Fruit fly (Drosophila melanogaster) S2 (cell line): ENCODE data around the gene CG9673.

Experiments
- CG8478 ChIP-seq: fragments of >200 bp; optimal IDR thresholded peaks from 2 replicates; lab custom pipeline; 2018
- CTCF ChIP-seq, 2 experiments: fragments of >200 bp; optimal IDR thresholded peaks; 2 replicates each; lab custom pipeline; 2018

CG9673 gene

DNA sequence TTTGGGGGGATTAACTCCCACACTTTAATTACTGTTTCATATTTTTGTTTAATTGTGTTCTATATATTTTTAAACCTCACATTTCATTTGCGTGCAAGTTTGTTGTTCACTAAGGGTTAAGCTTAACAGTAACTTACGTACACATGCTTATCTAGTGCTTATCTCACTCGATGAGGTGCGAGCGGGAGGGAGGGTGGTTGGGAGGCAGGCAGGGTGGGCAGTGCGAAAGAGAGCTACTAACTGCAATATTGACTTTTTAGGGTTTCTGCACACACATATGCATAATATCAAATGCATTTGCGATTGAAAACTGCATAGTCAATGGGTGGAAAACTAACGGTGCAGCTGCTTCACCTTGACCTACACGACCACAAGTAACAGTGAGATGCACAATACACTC is 9.2 kb downstream of the CG9673 start:
- TF ChIP-seq CTCF (optimal IDR thresholded peaks at IDR 0.05; lab: Kevin White, UChicago) (no peak), CG8478 (lab: Kevin White, UChicago) (no peak)

DNA sequence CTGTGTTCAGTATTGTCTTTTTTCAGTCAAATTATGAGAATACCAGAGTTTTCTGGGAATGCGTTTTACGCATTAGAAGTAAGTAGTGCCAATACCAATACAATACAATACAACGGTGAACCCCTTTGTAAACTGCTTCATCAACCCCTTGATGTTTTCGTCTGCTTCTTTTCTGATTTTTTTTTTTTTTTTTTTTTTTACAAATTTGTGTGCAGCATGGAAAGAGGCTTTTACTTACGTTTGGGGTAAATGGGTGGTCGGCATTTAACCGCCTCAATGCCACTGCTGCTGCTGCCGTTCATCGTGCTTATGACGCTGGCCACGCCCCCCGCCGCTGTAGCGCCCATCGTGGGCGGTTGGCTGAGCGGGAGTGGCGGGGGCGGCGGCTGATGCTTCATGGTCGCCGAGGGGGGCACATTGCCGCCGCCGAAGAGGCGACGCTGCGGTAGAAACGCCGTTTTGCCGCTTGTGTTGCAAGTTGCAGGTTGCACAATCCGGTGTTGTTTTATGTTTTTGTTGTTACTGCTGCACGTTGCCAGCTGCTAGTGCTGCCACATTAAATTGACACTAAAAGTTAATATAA is 9.8 kb downstream of the CG9673 start:
- no peak for TF ChIP-seq CTCF (optimal IDR thresholded peaks at IDR 0.05; lab: Kevin White, UChicago)
- TF ChIP-seq CG8478 (lab: Kevin White, UChicago): no peak

dm6 chrX:16692325-16692724 is 11.4 kb downstream of the CG9673 start:
- TF ChIP-seq CG8478 (lab: Kevin White, UChicago) (no peak), CTCF (optimal IDR thresholded peaks at IDR 0.05; lab: Kevin White, UChicago) (no peak)

dm6 chrX:16691440-16691839 is 12.2 kb downstream of the CG9673 start:
- TF ChIP-seq CTCF (optimal IDR thresholded peaks at IDR 0.05; lab: Kevin White, UChicago) (no peak), CG8478 (lab: Kevin White, UChicago) (no peak)

- no peak for TF ChIP-seq CG8478 (lab: Kevin White, UChicago)
Observed at dm6 chrX:16690499-16690898, 13.2 kb downstream of the CG9673 start.

dm6 chrX:16689966-16690365 is 13.7 kb downstream of the CG9673 start:
- TF ChIP-seq CTCF (optimal IDR thresholded peaks at IDR 0.05; lab: Kevin White, UChicago) (no peak), CG8478 (lab: Kevin White, UChicago) (no peak)

DNA sequence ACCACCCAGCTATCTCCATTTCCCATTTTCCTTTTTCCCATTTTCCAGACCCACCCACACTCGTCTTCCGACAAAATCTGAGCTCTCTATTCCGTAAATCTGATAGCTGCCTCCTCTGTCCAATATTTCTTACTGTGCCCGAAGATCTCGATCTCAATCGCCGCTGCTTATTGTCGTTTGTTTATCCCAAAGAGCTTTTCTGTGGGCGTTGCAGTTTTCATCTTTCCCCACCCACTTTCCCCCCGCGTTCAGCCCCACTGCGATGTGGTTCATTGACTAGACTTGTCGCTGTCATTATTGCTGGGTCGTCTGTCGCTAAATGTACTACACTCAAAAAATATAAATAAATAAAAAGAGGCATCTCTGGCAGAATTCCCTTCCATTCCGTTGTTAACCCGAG is 14.3 kb downstream of the CG9673 start:
- TF ChIP-seq CG8478 (lab: Kevin White, UChicago) (no peak), CTCF (optimal IDR thresholded peaks at IDR 0.05; lab: Kevin White, UChicago) (no peak)

- no peak for TF ChIP-seq CTCF (optimal IDR thresholded peaks at IDR 0.05; lab: Kevin White, UChicago)
- TF ChIP-seq CG8478 (lab: Kevin White, UChicago): no peak
Observed at dm6 chrX:16688106-16688459, 15.6 kb downstream of the CG9673 start.

DNA sequence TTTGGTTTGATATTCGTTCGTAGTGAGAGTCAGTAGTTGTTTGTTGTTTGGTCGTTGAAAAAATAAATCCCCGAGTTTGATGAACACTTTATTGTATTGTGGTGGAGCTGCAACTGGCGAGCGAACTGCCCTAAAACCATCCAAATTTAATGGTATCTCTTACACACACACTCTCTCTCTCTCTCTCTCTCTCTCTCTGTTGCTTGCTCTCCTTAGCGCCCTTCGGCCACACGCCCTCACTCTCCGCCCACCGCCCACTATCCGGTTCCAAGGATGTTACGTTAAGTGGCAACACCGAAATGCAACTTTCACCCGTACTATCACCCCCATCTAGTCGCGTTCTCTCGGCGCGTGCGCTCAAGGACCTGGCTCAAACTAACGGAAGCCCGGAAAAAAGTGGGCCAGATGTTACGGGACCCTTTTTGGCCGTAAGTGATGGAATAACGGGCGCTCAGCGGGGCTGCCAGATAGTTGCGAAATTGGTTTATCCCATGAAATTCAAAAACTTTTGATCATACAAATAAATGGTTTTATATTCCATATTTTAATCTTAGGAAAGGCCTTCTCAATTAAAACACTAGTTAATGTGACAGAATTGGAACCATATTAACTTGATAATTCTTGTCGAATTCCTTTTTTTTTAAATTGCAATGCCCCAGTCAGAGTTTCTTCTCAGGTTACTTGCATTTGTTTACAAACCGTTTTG is 16.1 kb downstream of the CG9673 start:
- no peak for TF ChIP-seq CTCF (optimal IDR thresholded peaks at IDR 0.05; lab: Kevin White, UChicago)
- TF ChIP-seq CG8478 (lab: Kevin White, UChicago): no peak

dm6 chrX:16683765-16684164 is 19.9 kb downstream of the CG9673 start, which contains the start of gene Axs:
Axs (minus strand) TSS chrX:16683895.
- TF ChIP-seq CG8478 (lab: Kevin White, UChicago): no peak
- TF ChIP-seq CTCF (optimal IDR thresholded peaks at IDR 0.05; lab: Kevin White, UChicago): peak; percentile 31 to 49

- TF ChIP-seq CG8478 (lab: Kevin White, UChicago): no peak
- no peak for TF ChIP-seq CTCF (optimal IDR thresholded peaks at IDR 0.05; lab: Kevin White, UChicago)
Observed at dm6 chrX:16678845-16679347, 24.8 kb downstream of the CG9673 start, which contains the start of the genes CG13010 and sing. CG13010 (minus strand) TSS chrX:16678945. sing (plus strand) TSS chrX:16679297.

DNA sequence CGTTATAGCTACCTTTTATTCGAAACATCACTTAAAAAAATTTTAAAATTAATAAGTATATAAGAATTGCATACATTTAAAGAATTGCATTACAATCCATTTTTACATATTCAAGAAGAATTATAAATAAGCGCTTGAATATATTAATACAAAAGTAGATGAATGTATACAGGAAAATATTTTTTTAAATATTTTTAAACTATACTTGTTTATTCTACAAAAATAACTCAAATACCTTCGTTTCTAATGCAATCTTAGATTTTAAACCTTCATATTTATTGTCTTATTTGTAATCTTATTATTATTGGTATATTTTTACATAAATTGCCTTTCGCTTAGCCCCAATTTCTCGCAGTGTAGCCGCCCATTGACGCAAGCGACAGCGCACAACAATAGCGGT is 26.5 kb downstream of the CG9673 start:
- no peak for TF ChIP-seq CG8478 (lab: Kevin White, UChicago)
- no peak for TF ChIP-seq CTCF (optimal IDR thresholded peaks at IDR 0.05; lab: Kevin White, UChicago)

DNA sequence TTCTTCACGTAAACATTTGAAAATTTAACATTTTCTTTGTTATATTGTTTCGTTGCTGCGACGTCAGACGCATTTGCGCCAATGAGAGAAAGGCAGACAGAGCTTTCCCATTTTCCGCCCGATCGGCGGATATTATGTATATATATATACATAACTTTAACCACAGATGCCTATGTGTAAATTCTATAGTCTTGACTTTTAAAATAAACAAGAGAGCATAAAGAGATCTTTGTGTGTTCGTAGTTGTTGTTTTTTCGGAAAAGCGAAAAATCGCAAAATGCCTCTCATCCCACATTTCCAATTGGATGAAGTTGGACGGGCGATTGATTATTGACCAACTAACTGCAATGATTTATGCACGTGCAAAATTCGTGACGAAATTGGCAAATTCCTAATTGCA is 27.0 kb downstream of the CG9673 start, which contains the start of gene CG13012:
Gene CG13012, minus strand, starts transcription at position 101 of the 400 bp plus-strand sequence.
- TF ChIP-seq CG8478 (lab: Kevin White, UChicago) (no peak), CTCF (optimal IDR thresholded peaks at IDR 0.05; lab: Kevin White, UChicago) (no peak)

DNA sequence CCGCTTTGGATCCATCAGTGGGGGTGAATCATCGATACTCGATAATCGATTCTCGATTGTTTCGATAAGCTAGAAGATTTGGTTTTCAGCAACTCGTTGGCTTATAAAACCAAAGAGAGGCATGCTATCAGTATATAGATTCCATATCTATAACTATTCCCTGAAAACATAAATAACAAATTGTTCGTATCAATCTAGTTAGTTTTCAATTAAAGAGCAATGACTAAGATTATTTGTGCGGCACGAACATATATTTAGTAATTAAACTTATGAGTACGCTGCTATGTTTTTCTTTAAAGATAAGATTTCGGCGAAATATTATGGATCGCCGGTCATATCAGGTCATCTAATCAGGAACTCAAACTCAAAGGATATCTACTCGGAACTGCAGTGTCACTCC is 29.1 kb downstream of the CG9673 start:
- TF ChIP-seq CTCF (optimal IDR thresholded peaks at IDR 0.05; lab: Kevin White, UChicago) (no peak), CG8478 (lab: Kevin White, UChicago) (no peak)

DNA sequence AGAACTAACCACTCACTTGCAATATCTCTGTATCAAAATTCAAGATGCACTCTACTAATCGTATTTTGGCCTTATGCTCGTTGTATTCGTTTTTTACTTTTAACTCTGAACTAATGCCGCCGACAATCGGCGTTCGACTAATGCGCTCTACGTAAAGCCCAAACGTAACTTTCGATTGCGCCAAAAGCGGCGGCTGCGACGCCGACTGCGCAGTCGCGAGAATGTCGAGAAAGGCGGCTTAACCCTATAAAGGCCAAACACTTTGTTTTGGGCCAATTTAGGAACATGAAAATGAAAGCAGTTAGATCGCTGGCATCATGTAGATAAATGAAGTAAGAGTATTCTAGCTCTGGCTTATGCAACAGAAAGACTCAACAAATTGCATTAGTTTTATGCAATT is 30.8 kb downstream of the CG9673 start:
- TF ChIP-seq CG8478 (lab: Kevin White, UChicago): no peak
- TF ChIP-seq CTCF (optimal IDR thresholded peaks at IDR 0.05; lab: Kevin White, UChicago): no peak
